Worm (Caenorhabditis elegans): Measurements from ENCODE around the gene sri-65.

DNA sequence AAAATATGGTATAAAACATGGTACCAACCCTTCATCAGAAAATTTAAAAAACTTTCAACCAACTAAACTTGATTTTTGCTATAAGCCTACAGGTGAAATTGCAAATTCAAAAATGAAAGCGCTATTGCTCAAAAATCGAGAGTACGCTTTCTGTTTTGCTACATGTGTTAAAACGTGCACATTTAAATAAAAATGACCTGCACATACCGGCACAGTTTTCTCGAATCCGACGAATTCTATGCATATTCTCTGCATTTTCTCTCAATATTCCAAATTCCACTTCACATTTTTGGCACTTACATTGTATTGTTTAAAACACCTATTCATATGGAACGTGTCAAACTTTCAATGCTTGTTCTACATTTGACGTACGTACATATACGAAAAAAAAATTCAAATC, 22.4 kb upstream of the sri-65 start, which contains the start of gene srh-145:
- TF ChIP-seq snpc-4 (tag; optimal IDR thresholded peaks at IDR 0.05) (no peak), ceh-82 (tag; optimal IDR thresholded peaks at IDR 0.05) (no peak), egl-27 (tag; optimal IDR thresholded peaks at IDR 0.05) (no peak), nhr-237 (tag; optimal IDR thresholded peaks at IDR 0.05) (no peak), skn-1 (tag; optimal IDR thresholded peaks at IDR 0.05) (no peak), ama-1 (optimal IDR thresholded peaks at IDR 0.05) (no peak), elt-3 (tag; optimal IDR thresholded peaks at IDR 0.05) (no peak), nfya-1 (tag; optimal IDR thresholded peaks at IDR 0.05; ENCODE audit: insufficient read depth) (no peak), ztf-4 (tag; optimal IDR thresholded peaks at IDR 0.05) (no peak), nhr-12 (tag; optimal IDR thresholded peaks at IDR 0.05) (no peak), ztf-11 (tag; optimal IDR thresholded peaks at IDR 0.05) (no peak)

Data from whole organism, L3 larva.